In the genomic region with DNA sequence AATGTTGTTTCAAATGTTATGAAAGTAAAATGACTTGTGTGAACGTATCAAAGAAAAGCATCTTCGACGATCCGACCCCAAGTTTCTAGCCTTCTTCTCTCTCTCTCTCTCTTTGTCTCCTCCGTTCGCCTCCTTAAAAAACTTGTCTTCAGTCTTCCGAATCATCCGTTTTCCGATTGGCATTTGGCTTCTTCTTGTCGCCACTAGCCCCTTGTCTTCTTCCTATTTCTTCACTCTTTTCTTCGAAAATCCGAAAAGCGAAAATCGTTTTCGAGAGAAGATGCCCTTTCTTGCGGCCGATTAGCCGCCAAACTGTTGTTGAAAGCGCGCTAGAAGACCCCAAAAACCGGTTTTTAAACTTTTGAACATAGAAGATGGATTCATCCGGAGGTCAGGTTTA, we compare ENCODE assay signal across 7 worm cellular contexts.
A peak's percentile ranks its signal among the peaks of the same experiment; 100 is the strongest.
TF ChIP-seq lines count a peak whose summit lies in the region.

No protein-coding gene starts in this region.

TF ChIP-seq in whole organism, L1 larva, 84 proteins besides CTCF, POLR2A, EP300 and RAD21:
- TF ChIP-seq ama-1 (optimal IDR thresholded peaks at IDR 0.05; lab: Kevin White, UChicago) (peak; percentile 11), blmp-1 (tag; optimal IDR thresholded peaks at IDR 0.05; lab: Kevin White, UChicago) (peak; percentile 93), jun-1 (tag; optimal IDR thresholded peaks at IDR 0.05; lab: Kevin White, UChicago) (no peak)
TF ChIP-seq in whole organism, L1 larva: peak in this region for 2.

TF ChIP-seq in whole organism, L2 larva, 48 proteins besides CTCF, POLR2A, EP300 and RAD21:
- no peak for TF ChIP-seq nhr-12 (tag; optimal IDR thresholded peaks at IDR 0.05; lab: Kevin White, UChicago)
- TF ChIP-seq sem-4 (tag; optimal IDR thresholded peaks at IDR 0.05; lab: Kevin White, UChicago) = peak; percentile 9
- TF ChIP-seq nhr-21 (tag; optimal IDR thresholded peaks at IDR 0.05; lab: Kevin White, UChicago) = peak; percentile 50
- TF ChIP-seq ama-1 (optimal IDR thresholded peaks at IDR 0.05; lab: Kevin White, UChicago) = peak; percentile 44

TF ChIP-seq in whole organism, L3 larva, 47 proteins besides CTCF, POLR2A, EP300 and RAD21 (continues in another document):
- TF ChIP-seq fkh-10 (GFP tag; optimal IDR thresholded peaks at IDR 0.05; lab: Kevin White, UChicago) = no peak
- no peak for TF ChIP-seq unc-39 (tag; optimal IDR thresholded peaks at IDR 0.05; lab: Kevin White, UChicago)
- TF ChIP-seq lin-15B (tag; optimal IDR thresholded peaks at IDR 0.05; lab: Kevin White, UChicago) = no peak
- no peak for TF ChIP-seq elt-2 (tag; optimal IDR thresholded peaks at IDR 0.05; lab: Kevin White, UChicago)
- no peak for TF ChIP-seq elt-1 (tag; optimal IDR thresholded peaks at IDR 0.05; lab: Kevin White, UChicago)
- no peak for TF ChIP-seq nhr-12 (tag; optimal IDR thresholded peaks at IDR 0.05; lab: Kevin White, UChicago)
- peak; percentile 52 for TF ChIP-seq nhr-43 (tag; optimal IDR thresholded peaks at IDR 0.05; lab: Kevin White, UChicago; ENCODE audit: poor library complexity, severe bottlenecking)
- peak; percentile 89 for TF ChIP-seq ama-1 (optimal IDR thresholded peaks at IDR 0.05; lab: Kevin White, UChicago)
- no peak for TF ChIP-seq nhr-11 (tag; optimal IDR thresholded peaks at IDR 0.05; lab: Kevin White, UChicago)
- TF ChIP-seq ZK546.5 (tag; optimal IDR thresholded peaks at IDR 0.05; lab: Kevin White, UChicago) = no peak
- peak; percentile 14 for TF ChIP-seq nhr-23 (tag; optimal IDR thresholded peaks at IDR 0.05; lab: Kevin White, UChicago)
- no peak for TF ChIP-seq ceh-28 (tag; optimal IDR thresholded peaks at IDR 0.05; lab: Kevin White, UChicago)
- TF ChIP-seq nfya-1 (tag; optimal IDR thresholded peaks at IDR 0.05; lab: Kevin White, UChicago; ENCODE audit: insufficient read depth) = no peak
- no peak for TF ChIP-seq pqm-1 (tag; optimal IDR thresholded peaks at IDR 0.05; lab: Kevin White, UChicago)
- no peak for TF ChIP-seq sea-2 (GFP tag; optimal IDR thresholded peaks at IDR 0.05; lab: Kevin White, UChicago)
- no peak for TF ChIP-seq mdl-1 (tag; optimal IDR thresholded peaks at IDR 0.05; lab: Kevin White, UChicago)

TF ChIP-seq in whole organism, L4 larva, 104 proteins besides CTCF, POLR2A, EP300 and RAD21:
- TF ChIP-seq daf-19 (GFP tag; conservative IDR thresholded peaks at IDR 0.05; lab: Robert Waterston, UW) = no peak
- peak; percentile 4 for TF ChIP-seq mxl-3 (GFP tag; optimal IDR thresholded peaks at IDR 0.05; lab: Kevin White, UChicago)
- no peak for TF ChIP-seq egl-43 (GFP tag; IDR thresholded peaks at IDR 0.05; lab: Robert Waterston, UW)
- peak; percentile 93 for TF ChIP-seq ama-1 (optimal IDR thresholded peaks at IDR 0.05; lab: Kevin White, UChicago)
- peak in 1 of 2 experiments; percentile 14 for TF ChIP-seq hif-1 (tag; optimal IDR thresholded peaks at IDR 0.05; lab: Kevin White, UChicago)
- TF ChIP-seq nhr-48 (tag; optimal IDR thresholded peaks at IDR 0.05; lab: Kevin White, UChicago) = peak; percentile 25
- TF ChIP-seq mep-1 (tag; optimal IDR thresholded peaks at IDR 0.05; lab: Kevin White, UChicago) = peak; percentile 9

TF ChIP-seq in whole organism, late embryonic, 69 proteins besides CTCF, POLR2A, EP300 and RAD21:
- peak; percentile 25 for TF ChIP-seq ama-1 (optimal IDR thresholded peaks at IDR 0.05; lab: Kevin White, UChicago)
- no peak for TF ChIP-seq ceh-14 (tag; optimal IDR thresholded peaks at IDR 0.05; lab: Kevin White, UChicago)
- no peak for TF ChIP-seq zip-5 (tag; optimal IDR thresholded peaks at IDR 0.05; lab: Kevin White, UChicago)
TF ChIP-seq in whole organism, late embryonic: peak in this region for 1.

TF ChIP-seq in whole organism, mixed stage, embryonic, 35 proteins besides CTCF, POLR2A, EP300 and RAD21:
- TF ChIP-seq ham-2 (GFP tag; optimal IDR thresholded peaks at IDR 0.05; lab: Kevin White, UChicago) = peak; percentile 6
- TF ChIP-seq ceh-43 (GFP tag; optimal IDR thresholded peaks at IDR 0.05; lab: Kevin White, UChicago) = no peak
- no peak for TF ChIP-seq cnd-1 (tag; optimal IDR thresholded peaks at IDR 0.05; lab: Kevin White, UChicago)
TF ChIP-seq in whole organism, mixed stage, embryonic: peak in this region for 1.

TF ChIP-seq in whole organism, young adult, 124 proteins besides CTCF, POLR2A, EP300 and RAD21:
- 0 out of 2 replicates have a peak, but pooled peaks have one; percentile 21 for TF ChIP-seq attf-3 (GFP tag; conservative IDR thresholded peaks at IDR 0.05; lab: Robert Waterston, UW)
- TF ChIP-seq madf-6 (GFP tag; IDR thresholded peaks at IDR 0.05; lab: Robert Waterston, UW) = 0 out of 2 replicates have a peak, but pooled peaks have one; percentile 21
- TF ChIP-seq ama-1 (optimal IDR thresholded peaks at IDR 0.05; lab: Kevin White, UChicago) = peak; percentile 69
- no peak for TF ChIP-seq ama-1 (GFP tag; optimal IDR thresholded peaks at IDR 0.05; lab: Kevin White, UChicago)
- TF ChIP-seq dox-1 (GFP tag; IDR thresholded peaks at IDR 0.05; lab: Robert Waterston, UW) = no peak
- TF ChIP-seq snpc-4 (GFP tag; optimal IDR thresholded peaks at IDR 0.05; lab: Kevin White, UChicago) = no peak
- peak in 1 of 4 experiments; percentile 11 for TF ChIP-seq snpc-4 (tag; optimal IDR thresholded peaks at IDR 0.05; lab: Kevin White, UChicago)
- TF ChIP-seq ekl-4 (GFP tag; IDR thresholded peaks at IDR 0.05; lab: Robert Waterston, UW) = peak; percentile 24; the same call in 1 of the 2 replicates
